Worm (Caenorhabditis elegans): Measurements from ENCODE around the gene srh-250.

ce11 chrII:3879945-3880344, 1.5 kb downstream of the srh-250 start, which contains the start of gene nhr-166:
- TF ChIP-seq snpc-4 (tag; optimal IDR thresholded peaks at IDR 0.05): no peak
- TF ChIP-seq unc-120 (tag; optimal IDR thresholded peaks at IDR 0.05; ENCODE audit: poor library complexity, severe bottlenecking): no peak
- TF ChIP-seq pha-4 (tag; optimal IDR thresholded peaks at IDR 0.05): no peak
- TF ChIP-seq ztf-11 (tag; optimal IDR thresholded peaks at IDR 0.05): no peak
- no peak for TF ChIP-seq nhr-76 (tag; optimal IDR thresholded peaks at IDR 0.05)
- no peak for TF ChIP-seq nhr-28 (tag; optimal IDR thresholded peaks at IDR 0.05)
- TF ChIP-seq unc-62 (GFP tag; optimal IDR thresholded peaks at IDR 0.05): no peak
- TF ChIP-seq ces-1 (GFP tag; optimal IDR thresholded peaks at IDR 0.05): no peak
- TF ChIP-seq elt-1 (tag; optimal IDR thresholded peaks at IDR 0.05; ENCODE audit: borderline replicate concordance, insufficient read depth): no peak

Measured in whole organism, mixed stage, embryonic.